Worm (Caenorhabditis elegans) whole organism, mixed stage, embryonic: ENCODE measurements around the gene nas-27.

ENCODE experiments used
- M03D4.4 ChIP-seq: sonication (generic microtip); optimal IDR thresholded peaks from 2 replicates; lab custom pipeline; 2017; ENCODE audit warnings: mild to moderate bottlenecking, missing genetic modification characterization, missing compliant biosample characterization
- bed-3 ChIP-seq: fragments of 200-800 bp; sonication (Bioruptor generic); optimal IDR thresholded peaks from 3 replicates; lab custom pipeline; 2018; ENCODE audit warnings: mild to moderate bottlenecking, missing genetic modification characterization, moderate library complexity, missing compliant biosample characterization
- blmp-1 ChIP-seq: fragments of 150-350 bp; optimal IDR thresholded peaks from 2 replicates; lab custom pipeline; 2014; ENCODE audit warnings: missing biosample characterization, missing genetic modification characterization
- ceh-39 ChIP-seq: fragments of 150-350 bp; optimal IDR thresholded peaks from 2 replicates; lab custom pipeline; 2014; ENCODE audit warnings: missing biosample characterization, missing genetic modification characterization
- ceh-43 ChIP-seq: fragments of 200-800 bp; sonication (Bioruptor generic); optimal IDR thresholded peaks from 2 replicates; lab custom pipeline; 2018; ENCODE audit warnings: mild to moderate bottlenecking, missing genetic modification characterization, moderate library complexity, missing compliant biosample characterization
- ceh-83 ChIP-seq: fragments of 200-800 bp; sonication (Bioruptor generic); optimal IDR thresholded peaks from 2 replicates; lab custom pipeline; 2018; ENCODE audit warnings: mild to moderate bottlenecking, missing genetic modification characterization, missing compliant biosample characterization
- ces-1 ChIP-seq: fragments of 150-350 bp; optimal IDR thresholded peaks from 2 replicates; lab custom pipeline; 2014; ENCODE audit warnings: missing biosample characterization, missing genetic modification reagents, missing genetic modification characterization
- cnd-1 ChIP-seq: fragments of 200-800 bp; sonication (Bioruptor generic); optimal IDR thresholded peaks from 2 replicates; lab custom pipeline; 2018; ENCODE audit warnings: mild to moderate bottlenecking, missing genetic modification characterization, missing compliant biosample characterization
- drap-1 ChIP-seq: fragments of 200-800 bp; sonication (Bioruptor generic); optimal IDR thresholded peaks from 3 replicates; lab custom pipeline; 2018; ENCODE audit warnings: mild to moderate bottlenecking, missing genetic modification characterization, missing compliant biosample characterization
- elt-1 ChIP-seq: sonication (generic microtip); optimal IDR thresholded peaks from 2 replicates; lab custom pipeline; 2017; ENCODE audit warnings: missing genetic modification characterization, mild to moderate bottlenecking, missing compliant biosample characterization, antibody characterized with exemption, moderate library complexity, borderline replicate concordance; ENCODE audit not compliant: insufficient read depth
- elt-3 ChIP-seq: fragments of 150-350 bp; optimal IDR thresholded peaks from 2 replicates; lab custom pipeline; 2014; ENCODE audit warnings: missing biosample characterization, missing genetic modification characterization
- flh-1 ChIP-seq: fragments of 200-800 bp; sonication (Bioruptor generic); optimal IDR thresholded peaks from 2 replicates; lab custom pipeline; 2018; ENCODE audit warnings: mild to moderate bottlenecking, missing genetic modification characterization, moderate library complexity, missing compliant biosample characterization
- hlh-1 ChIP-seq: fragments of 150-350 bp; optimal IDR thresholded peaks from 2 replicates; lab custom pipeline; 2014; ENCODE audit warnings: missing biosample characterization, missing genetic modification reagents, missing genetic modification characterization
- lin-13 ChIP-seq: fragments of 150-350 bp; optimal IDR thresholded peaks from 2 replicates; lab custom pipeline; 2014; ENCODE audit warnings: missing biosample characterization, missing genetic modification characterization
- lin-32 ChIP-seq: fragments of 200-800 bp; sonication (Bioruptor generic); optimal IDR thresholded peaks from 2 replicates; lab custom pipeline; 2018; ENCODE audit warnings: mild to moderate bottlenecking, missing genetic modification characterization, missing compliant biosample characterization
- lsy-2 ChIP-seq: fragments of 150-350 bp; optimal IDR thresholded peaks from 2 replicates; lab custom pipeline; 2014; ENCODE audit warnings: missing biosample characterization, missing genetic modification characterization
- mab-5 ChIP-seq: fragments of 150-350 bp; optimal IDR thresholded peaks from 2 replicates; lab custom pipeline; 2014; ENCODE audit warnings: missing biosample characterization, missing genetic modification characterization
- mep-1 ChIP-seq: fragments of 150-350 bp; optimal IDR thresholded peaks from 2 replicates; lab custom pipeline; 2017; ENCODE audit warnings: missing biosample characterization, missing genetic modification reagents, missing genetic modification characterization, inconsistent platforms
- mls-2 ChIP-seq: sonication (generic microtip); optimal IDR thresholded peaks from 2 replicates; lab custom pipeline; 2016; ENCODE audit warnings: mild to moderate bottlenecking, missing genetic modification characterization, moderate library complexity, missing compliant biosample characterization
- nhr-12 ChIP-seq: fragments of 150-350 bp; optimal IDR thresholded peaks from 2 replicates; lab custom pipeline; 2014; ENCODE audit warnings: missing biosample characterization, missing genetic modification characterization
- nhr-2 ChIP-seq: fragments of 150-350 bp; optimal IDR thresholded peaks from 2 replicates; lab custom pipeline; 2014; ENCODE audit warnings: missing biosample characterization, missing genetic modification characterization
- nhr-237 ChIP-seq: fragments of 150-350 bp; optimal IDR thresholded peaks from 2 replicates; lab custom pipeline; 2014; ENCODE audit warnings: missing biosample characterization, missing genetic modification characterization
- nhr-28 ChIP-seq: fragments of 150-350 bp; optimal IDR thresholded peaks from 2 replicates; lab custom pipeline; 2014; ENCODE audit warnings: missing biosample characterization, missing genetic modification characterization
- nhr-76 ChIP-seq: sonication (generic microtip); optimal IDR thresholded peaks from 2 replicates; lab custom pipeline; 2017; ENCODE audit warnings: missing biosample characterization, missing genetic modification characterization
- pha-4 ChIP-seq: fragments of 150-350 bp; optimal IDR thresholded peaks from 2 replicates; lab custom pipeline; 2018; ENCODE audit warnings: missing biosample characterization, missing genetic modification reagents, missing genetic modification characterization
- sem-2 ChIP-seq: fragments of 200-800 bp; sonication (Bioruptor generic); optimal IDR thresholded peaks from 2 replicates; lab custom pipeline; 2018; ENCODE audit warnings: mild to moderate bottlenecking, missing genetic modification characterization, missing compliant biosample characterization
- snpc-4 ChIP-seq: fragments of 150-350 bp; optimal IDR thresholded peaks from 2 replicates; lab custom pipeline; 2014; ENCODE audit warnings: missing biosample characterization, missing genetic modification characterization
- sptf-1 ChIP-seq: sonication (generic microtip); optimal IDR thresholded peaks from 2 replicates; lab custom pipeline; 2017; ENCODE audit warnings: mild to moderate bottlenecking, missing genetic modification characterization, moderate library complexity, missing compliant biosample characterization
- tbx-8 ChIP-seq: fragments of 200-800 bp; sonication (Bioruptor generic); optimal IDR thresholded peaks from 2 replicates; lab custom pipeline; 2018; ENCODE audit warnings: mild to moderate bottlenecking, missing genetic modification characterization, moderate library complexity, missing compliant biosample characterization
- unc-39 ChIP-seq: fragments of 150-350 bp; optimal IDR thresholded peaks from 2 replicates; lab custom pipeline; 2014; ENCODE audit warnings: missing biosample characterization, missing genetic modification characterization
- unc-62 ChIP-seq: fragments of 150-350 bp; optimal IDR thresholded peaks from 2 replicates; lab custom pipeline; 2014; ENCODE audit warnings: missing biosample characterization, missing genetic modification reagents, missing genetic modification characterization
- zip-8 ChIP-seq: fragments of 150-350 bp; optimal IDR thresholded peaks from 2 replicates; lab custom pipeline; 2014; ENCODE audit warnings: missing biosample characterization, missing genetic modification characterization
- ztf-11 ChIP-seq: fragments of 150-350 bp; optimal IDR thresholded peaks from 2 replicates; lab custom pipeline; 2014; ENCODE audit warnings: missing biosample characterization, missing genetic modification characterization

The nas-27 gene

DNA sequence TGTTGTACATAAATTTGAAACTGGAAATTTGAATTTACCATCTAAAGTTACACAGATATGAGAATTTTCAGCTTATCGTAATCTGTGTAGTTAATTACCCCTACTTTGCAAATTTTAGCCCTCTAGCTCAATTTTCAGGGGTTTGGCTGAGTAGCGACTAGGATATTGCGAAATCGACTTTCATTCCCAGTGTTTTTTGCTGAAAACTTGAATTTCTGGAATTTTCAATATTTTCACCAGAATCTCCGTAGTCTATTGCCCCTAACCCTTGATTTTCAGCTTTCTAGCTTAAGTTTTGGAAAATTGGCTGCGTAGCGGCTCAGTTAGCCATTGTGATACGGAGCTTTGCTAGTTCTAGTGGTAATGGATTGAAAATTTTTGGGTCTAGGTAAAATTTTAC lies 22.0 kb downstream of the nas-27 start:
- TF ChIP-seq cnd-1 (no peak), nhr-12 (no peak), tbx-8 (GFP tag; lab: Kevin White, UChicago) (no peak), flh-1 (no peak), bed-3 (GFP tag; lab: Kevin White, UChicago) (no peak), sptf-1 (tag; lab: Kevin White, UChicago) (no peak), nhr-28 (no peak), drap-1 (no peak), nhr-76 (tag; lab: Kevin White, UChicago) (no peak), ceh-39 (tag; lab: Kevin White, UChicago) (no peak), nhr-237 (tag; lab: Kevin White, UChicago) (no peak), ceh-43 (GFP tag; lab: Kevin White, UChicago) (no peak), hlh-1 (tag; lab: Kevin White, UChicago) (no peak), zip-8 (tag; lab: Kevin White, UChicago) (no peak), M03D4.4 (tag; lab: Kevin White, UChicago) (no peak)
- TF ChIP-seq, all 35 proteins: peak for 0

DNA sequence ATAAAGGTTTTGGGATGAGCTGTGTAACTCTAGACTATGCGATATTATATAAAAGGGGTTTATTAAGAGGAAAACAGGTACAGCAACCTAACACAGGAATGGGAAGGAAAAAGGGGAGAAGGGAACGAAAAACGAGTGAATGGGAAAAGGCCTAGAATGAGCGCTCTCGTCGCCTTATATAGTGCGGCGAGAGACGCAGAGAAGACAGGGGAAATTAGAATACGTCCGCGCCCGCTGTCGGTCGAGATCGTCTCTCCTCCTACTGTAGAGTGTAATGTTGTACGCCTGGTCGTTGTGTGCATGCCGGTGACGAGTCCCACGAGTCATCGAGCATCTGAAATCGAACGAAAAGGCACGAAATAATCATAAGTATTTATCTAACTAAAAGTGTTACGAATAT lies 25.8 kb downstream of the nas-27 start:
- no peak for TF ChIP-seq nhr-76 (tag; lab: Kevin White, UChicago)
- TF ChIP-seq unc-39 (tag; lab: Kevin White, UChicago), result no peak
- no peak for TF ChIP-seq mls-2
- no peak for TF ChIP-seq cnd-1
- no peak for TF ChIP-seq mab-5 (tag; lab: Kevin White, UChicago)
- no peak for TF ChIP-seq nhr-2
- no peak for TF ChIP-seq snpc-4 (tag; lab: Kevin White, UChicago)
- TF ChIP-seq elt-3 (tag; lab: Kevin White, UChicago), result no peak
- no peak for TF ChIP-seq unc-62 (GFP tag; lab: Kevin White, UChicago)
- TF ChIP-seq nhr-28, result no peak
- TF ChIP-seq sem-2 (GFP tag; lab: Kevin White, UChicago), result no peak

DNA sequence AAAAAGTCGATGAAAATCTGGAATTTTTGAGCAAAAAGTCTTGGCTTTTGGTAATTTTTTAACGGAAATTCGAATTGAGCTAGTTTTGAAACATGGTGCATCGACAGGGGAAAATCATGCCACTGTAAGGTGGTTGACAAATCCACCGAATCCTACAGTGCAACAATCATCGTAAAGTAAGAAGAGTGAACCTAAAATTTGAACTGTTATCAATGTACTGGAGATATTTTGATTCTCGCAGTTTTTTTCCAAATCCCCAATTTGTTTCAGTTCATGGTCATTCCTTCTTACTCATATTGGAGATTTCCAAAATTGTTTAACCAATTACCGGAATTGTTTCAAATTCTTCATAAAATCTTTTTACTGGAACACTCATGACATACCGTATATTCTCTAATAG lies 26.4 kb downstream of the nas-27 start:
- TF ChIP-seq nhr-76 (tag; lab: Kevin White, UChicago), result no peak
- TF ChIP-seq lin-13 (tag; lab: Kevin White, UChicago), result no peak
- TF ChIP-seq elt-3 (tag; lab: Kevin White, UChicago), result no peak
- no peak for TF ChIP-seq snpc-4 (tag; lab: Kevin White, UChicago)
- TF ChIP-seq bed-3 (GFP tag; lab: Kevin White, UChicago), result no peak
- TF ChIP-seq hlh-1 (tag; lab: Kevin White, UChicago), result no peak
- no peak for TF ChIP-seq mep-1 (tag; lab: Kevin White, UChicago)
- TF ChIP-seq lin-32, result no peak
- no peak for TF ChIP-seq sptf-1 (tag; lab: Kevin White, UChicago)
- no peak for TF ChIP-seq ztf-11 (tag; lab: Kevin White, UChicago)
- TF ChIP-seq pha-4 (tag; lab: Kevin White, UChicago), result no peak
- TF ChIP-seq, all 35 proteins: peak for 0

- TF ChIP-seq elt-3 (tag; lab: Kevin White, UChicago), result no peak
- no peak for TF ChIP-seq flh-1
- no peak for TF ChIP-seq blmp-1 (tag; lab: Kevin White, UChicago)
- TF ChIP-seq lin-13 (tag; lab: Kevin White, UChicago), result no peak
- TF ChIP-seq zip-8 (tag; lab: Kevin White, UChicago), result no peak
- no peak for TF ChIP-seq lin-32
- no peak for TF ChIP-seq nhr-76 (tag; lab: Kevin White, UChicago)
- no peak for TF ChIP-seq nhr-28
- TF ChIP-seq elt-1 (tag; lab: Kevin White, UChicago), result no peak
- no peak for TF ChIP-seq ceh-39 (tag; lab: Kevin White, UChicago)
- TF ChIP-seq M03D4.4 (tag; lab: Kevin White, UChicago), result no peak
- no peak for TF ChIP-seq nhr-237 (tag; lab: Kevin White, UChicago)
- no peak for TF ChIP-seq nhr-12
- TF ChIP-seq drap-1, result no peak
- TF ChIP-seq unc-39 (tag; lab: Kevin White, UChicago), result no peak
- TF ChIP-seq hlh-1 (tag; lab: Kevin White, UChicago), result no peak
- no peak for TF ChIP-seq ceh-83 (GFP tag; lab: Kevin White, UChicago)
These were observed 27.3 kb downstream of the nas-27 start for ce11 chrII:1151810-1152209.

DNA sequence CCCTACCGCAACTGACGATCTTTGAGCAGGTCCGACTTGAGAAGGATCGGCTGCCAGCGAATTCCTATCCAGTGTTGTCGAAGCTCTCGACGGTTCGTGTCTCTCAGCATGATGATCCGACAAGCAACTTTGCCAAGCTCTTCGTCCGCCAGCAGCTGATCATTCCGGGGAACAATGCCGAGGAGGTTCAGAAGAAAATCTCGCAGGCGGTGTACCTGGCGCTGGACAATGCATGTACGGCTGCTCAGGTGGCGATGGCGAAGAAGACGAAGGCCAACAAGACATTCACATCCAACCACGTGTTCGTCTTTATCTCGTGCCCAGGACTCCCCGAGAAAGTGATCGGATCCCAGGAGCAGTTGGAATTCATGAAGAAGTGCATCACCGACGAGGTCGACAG lies 29.7 kb downstream of the nas-27 start:
- TF ChIP-seq ztf-11 (tag; lab: Kevin White, UChicago), result no peak
- TF ChIP-seq drap-1, result no peak
- no peak for TF ChIP-seq cnd-1
- TF ChIP-seq bed-3 (GFP tag; lab: Kevin White, UChicago), result no peak
- no peak for TF ChIP-seq ceh-83 (GFP tag; lab: Kevin White, UChicago)
- TF ChIP-seq nhr-12, result no peak
- TF ChIP-seq nhr-76 (tag; lab: Kevin White, UChicago), result no peak
- no peak for TF ChIP-seq elt-1 (tag; lab: Kevin White, UChicago)
- no peak for TF ChIP-seq ceh-43 (GFP tag; lab: Kevin White, UChicago)
- no peak for TF ChIP-seq sem-2 (GFP tag; lab: Kevin White, UChicago)
- no peak for TF ChIP-seq ces-1 (GFP tag; lab: Kevin White, UChicago)
- no peak for TF ChIP-seq lsy-2 (tag; lab: Kevin White, UChicago)
- TF ChIP-seq mab-5 (tag; lab: Kevin White, UChicago), result no peak
- no peak for TF ChIP-seq snpc-4 (tag; lab: Kevin White, UChicago)
- TF ChIP-seq flh-1, result no peak
- no peak for TF ChIP-seq blmp-1 (tag; lab: Kevin White, UChicago)
- no peak for TF ChIP-seq nhr-28
- TF ChIP-seq hlh-1 (tag; lab: Kevin White, UChicago), result no peak
